Fruit fly (Drosophila melanogaster) S2 (cell line): ENCODE data around the gene CG31142.

Experiments
- CG8478 ChIP-seq: fragments of >200 bp; optimal IDR thresholded peaks from 2 replicates; lab custom pipeline; 2018
- CTCF ChIP-seq, 2 experiments: fragments of >200 bp; optimal IDR thresholded peaks; 2 replicates each; lab custom pipeline; 2018

DNA sequence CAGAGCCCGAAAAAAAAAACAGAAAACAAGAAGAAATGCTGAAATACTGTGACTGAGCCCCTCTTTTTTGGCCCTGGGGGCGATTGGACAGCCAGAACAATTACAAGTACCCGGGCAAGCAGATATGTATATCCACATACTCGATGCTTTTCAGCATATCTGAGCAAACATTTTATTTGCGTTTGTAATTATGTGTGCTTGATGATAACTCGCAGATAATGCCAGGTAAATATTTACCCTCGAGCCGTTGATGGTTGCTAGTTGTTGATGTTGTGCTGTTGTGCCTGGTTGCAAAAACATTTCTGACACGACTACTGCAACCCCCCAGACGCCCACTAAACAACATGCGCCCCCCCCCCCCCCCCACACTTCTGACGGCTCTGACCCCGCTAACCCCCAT, 9.7 kb upstream of the CG31142 start:
- no peak for TF ChIP-seq CTCF (optimal IDR thresholded peaks at IDR 0.05; lab: Kevin White, UChicago)
- no peak for TF ChIP-seq CG8478 (lab: Kevin White, UChicago)
